Worm (Caenorhabditis elegans): ENCODE data around the gene str-93.

DNA sequence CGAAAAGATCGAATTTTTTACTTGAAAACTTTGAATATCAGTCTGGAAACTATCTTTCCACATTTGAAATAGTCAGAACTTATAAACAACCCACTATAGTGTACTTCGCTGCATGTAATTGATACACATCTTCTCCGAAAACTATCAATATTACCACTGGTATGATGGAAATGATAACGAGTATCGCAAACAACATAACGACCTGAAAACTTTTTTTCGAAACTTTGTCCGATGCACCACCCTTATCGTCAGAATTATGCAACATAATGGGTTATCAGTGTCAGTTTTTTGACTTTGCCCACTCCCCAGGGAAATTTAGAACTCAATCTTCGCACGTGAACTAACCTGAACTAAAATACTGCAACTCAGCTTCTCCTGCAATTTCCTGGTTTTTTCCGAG lies 11.0 kb downstream of the str-93 start:
- no peak for TF ChIP-seq ztf-23 (GFP tag; IDR thresholded peaks at IDR 0.05)
- TF ChIP-seq ztf-29 (GFP tag; IDR thresholded peaks at IDR 0.05) = no peak
- no peak for TF ChIP-seq med-1 (GFP tag; optimal IDR thresholded peaks at IDR 0.05; ENCODE audit: insufficient read depth)
- TF ChIP-seq ref-1 (GFP tag; conservative IDR thresholded peaks at IDR 0.05) = no peak
- TF ChIP-seq flt-1 (GFP tag; IDR thresholded peaks at IDR 0.05) = no peak
- TF ChIP-seq T22C8.4 (GFP tag; IDR thresholded peaks at IDR 0.05) = no peak
- TF ChIP-seq tab-1 (GFP tag; IDR thresholded peaks at IDR 0.05) = no peak

Measured in whole organism, midembryonic.